Fruit fly (Drosophila melanogaster) S2 (cell line): Measurements from ENCODE around the gene Ugt307A1.

ENCODE experiments used
- CG8478 ChIP-seq: fragments of >200 bp; optimal IDR thresholded peaks from 2 replicates; lab custom pipeline; 2018
- CTCF ChIP-seq, 2 experiments: fragments of >200 bp; optimal IDR thresholded peaks; 2 replicates each; lab custom pipeline; 2018

Ugt307A1 gene

DNA sequence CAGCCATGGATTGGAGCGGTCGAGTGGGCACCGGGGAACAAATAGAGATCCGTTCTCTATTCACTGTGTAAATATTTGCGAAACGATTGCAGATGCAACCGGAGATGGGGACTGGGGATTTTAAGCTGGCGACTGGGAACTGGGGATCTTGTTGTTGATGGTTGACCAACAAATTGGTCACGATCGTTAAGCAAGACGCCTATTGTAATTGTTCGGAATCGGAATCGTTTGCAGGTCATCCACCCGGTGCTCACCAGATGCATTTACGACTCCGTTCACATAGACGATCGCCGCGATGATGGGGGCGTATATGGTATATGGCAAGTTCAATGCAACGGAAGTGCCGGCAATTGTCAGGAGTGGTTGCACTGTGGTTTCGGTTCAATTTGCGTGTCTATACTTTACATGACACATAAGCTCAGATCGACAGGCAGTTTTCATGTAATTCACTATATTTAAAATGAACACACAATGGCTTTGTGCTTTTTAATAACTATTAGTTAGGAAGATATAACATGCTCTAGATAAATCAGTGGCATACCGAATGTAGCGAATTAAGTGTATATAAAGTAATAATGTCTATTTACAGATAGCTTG lies 50.5 kb downstream of the Ugt307A1 start:
- TF ChIP-seq CG8478 (lab: Kevin White, UChicago) (no peak), CTCF (optimal IDR thresholded peaks at IDR 0.05; lab: Kevin White, UChicago) (no peak)
